Fruit fly (Drosophila melanogaster) whole organism, embryonic: ENCODE data around the gene CG7650.
A peak's percentile ranks its signal among the peaks of the same experiment; 100 is the strongest.

Experiments
- Bdp1 ChIP-seq: fragments of 200-800 bp; sonication (Bioruptor generic); optimal IDR thresholded peaks from 3 replicates; lab custom pipeline; 2016; ENCODE audit warnings: missing biosample characterization, missing genetic modification characterization
- CG10366 ChIP-seq: fragments of 200-800 bp; sonication (Bioruptor generic); IDR thresholded peaks from 2 replicates; pipeline ENCODE4 v1.3.6; 2022; ENCODE audit warnings: missing biosample characterization, missing genetic modification characterization
- CG11093 ChIP-seq: fragments of 200-800 bp; sonication (Bioruptor generic); IDR thresholded peaks from 3 replicates; pipeline ENCODE4 v1.3.6; 2022; ENCODE audit warnings: missing biosample characterization, missing genetic modification characterization
- CG11398 ChIP-seq: fragments of 200-800 bp; sonication (Bioruptor generic); optimal IDR thresholded peaks from 2 replicates; lab custom pipeline; 2016; ENCODE audit warnings: missing biosample characterization, missing genetic modification characterization
- CG12942 ChIP-seq: fragments of 200-800 bp; sonication (Bioruptor generic); optimal IDR thresholded peaks from 3 replicates; lab custom pipeline; 2016; ENCODE audit warnings: missing biosample characterization, missing genetic modification characterization
- CG14667 ChIP-seq: fragments of 200-800 bp; sonication (Bioruptor generic); IDR thresholded peaks from 2 replicates; pipeline ENCODE4 v1.3.6; 2022; ENCODE audit warnings: missing biosample characterization, missing genetic modification characterization
- CG15073 ChIP-seq: fragments of 200-800 bp; sonication (Bioruptor generic); optimal IDR thresholded peaks from 2 replicates; lab custom pipeline; 2016; ENCODE audit warnings: missing biosample characterization, missing genetic modification characterization
- CG30403 ChIP-seq: fragments of 200-800 bp; sonication (Bioruptor generic); optimal IDR thresholded peaks from 3 replicates; lab custom pipeline; 2016; ENCODE audit warnings: missing biosample characterization, missing genetic modification characterization
- CG31388 ChIP-seq: fragments of 200-800 bp; sonication (Bioruptor generic); optimal IDR thresholded peaks from 2 replicates; lab custom pipeline; 2016; ENCODE audit warnings: missing biosample characterization, missing genetic modification characterization
- CG5953 ChIP-seq: fragments of 200-800 bp; sonication (Bioruptor generic); IDR thresholded peaks from 2 replicates; pipeline ENCODE4 v1.3.6; 2022; ENCODE audit warnings: missing biosample characterization, missing genetic modification characterization
- CG6791 ChIP-seq: fragments of 200-800 bp; sonication (Bioruptor generic); IDR thresholded peaks from 3 replicates; pipeline ENCODE4 v1.3.6; 2022; ENCODE audit warnings: missing biosample characterization, missing genetic modification characterization; ENCODE audit not compliant: partially characterized antibody
- CG8359 ChIP-seq: fragments of 200-800 bp; sonication (Bioruptor generic); optimal IDR thresholded peaks from 2 replicates; lab custom pipeline; 2017; ENCODE audit warnings: missing biosample characterization, mild to moderate bottlenecking, missing genetic modification characterization, borderline replicate concordance
- CG8924 ChIP-seq: fragments of 200-800 bp; optimal IDR thresholded peaks from 3 replicates; lab custom pipeline; 2019; ENCODE audit warnings: missing biosample characterization, mild to moderate bottlenecking, missing genetic modification characterization, moderate library complexity
- CTCF ChIP-seq: fragments of 200-800 bp; sonication (Bioruptor generic); optimal IDR thresholded peaks from 2 replicates; lab custom pipeline; 2017; ENCODE audit warnings: missing biosample characterization, mild to moderate bottlenecking, missing genetic modification characterization, moderate library complexity
- Dbx ChIP-seq: fragments of 200-800 bp; sonication (Bioruptor generic); IDR thresholded peaks from 3 replicates; pipeline ENCODE4 v1.3.6; 2022; ENCODE audit warnings: missing biosample characterization, missing genetic modification characterization
- Dref ChIP-seq: fragments of 200-800 bp; sonication (Bioruptor generic); IDR thresholded peaks from 2 replicates; pipeline ENCODE4 v1.3.6; 2022; ENCODE audit warnings: missing biosample characterization, missing genetic modification characterization
- Eip74EF ChIP-seq, 2 experiments: fragments of 200-800 bp in 1 of 2; fragments of >200 bp in 1 of 2; sonication (Bioruptor generic) in 1 of 2; optimal IDR thresholded peaks; 2 replicates each; lab custom pipeline; 2017 to 2019; ENCODE audit warnings: missing biosample characterization in 2 of 2, missing genetic modification characterization in 2 of 2, mild to moderate bottlenecking in 1 of 2, moderate library complexity in 1 of 2
- HHEX ChIP-seq: fragments of 200-800 bp; sonication (Bioruptor generic); optimal IDR thresholded peaks from 3 replicates; lab custom pipeline; 2017; ENCODE audit warnings: missing biosample characterization, mild to moderate bottlenecking, missing genetic modification characterization, missing genetic modification reagents
- HLH3B ChIP-seq: fragments of 200-800 bp; sonication (Bioruptor generic); IDR thresholded peaks from 2 replicates; pipeline ENCODE4 v1.3.6; 2022; ENCODE audit warnings: missing biosample characterization, missing genetic modification characterization
- HLHmδ ChIP-seq: fragments of 200-800 bp; sonication (Bioruptor generic); optimal IDR thresholded peaks from 2 replicates; lab custom pipeline; 2018; ENCODE audit warnings: missing biosample characterization, mild to moderate bottlenecking, missing genetic modification characterization, moderate library complexity
- Hr78 ChIP-seq, 2 experiments: fragments of 200-800 bp in 1 of 2; fragments of >200 bp in 1 of 2; sonication (Bioruptor generic) in 1 of 2; optimal IDR thresholded peaks; 2 replicates each; lab custom pipeline; 2017 to 2019; ENCODE audit warnings: missing biosample characterization in 2 of 2, missing genetic modification characterization in 2 of 2, mild to moderate bottlenecking in 1 of 2, moderate library complexity in 1 of 2
- Mes4 ChIP-seq: fragments of 200-800 bp; sonication (Bioruptor generic); optimal IDR thresholded peaks from 2 replicates; lab custom pipeline; 2016; ENCODE audit warnings: missing biosample characterization, missing genetic modification characterization
- Sry-δ ChIP-seq: fragments of 200-800 bp; sonication (Bioruptor generic); optimal IDR thresholded peaks from 2 replicates; lab custom pipeline; 2016; ENCODE audit warnings: missing biosample characterization, missing genetic modification characterization
- Stat92E ChIP-seq, 3 experiments: fragments of >200 bp in 2 of 3; fragments of 200-800 bp in 1 of 3; sonication (Bioruptor generic) in 1 of 3; optimal IDR thresholded peaks; 2 replicates each; lab custom pipeline; 2017 to 2019; ENCODE audit warnings: missing biosample characterization in 3 of 3, missing genetic modification characterization in 3 of 3, mild to moderate bottlenecking in 1 of 3, moderate library complexity in 1 of 3
- amos ChIP-seq: fragments of 200-800 bp; sonication (Bioruptor generic); IDR thresholded peaks from 2 replicates; pipeline ENCODE4 v1.3.6; 2022; ENCODE audit warnings: missing biosample characterization, missing genetic modification characterization; ENCODE audit not compliant: partially characterized antibody
- ase ChIP-seq: fragments of 200-800 bp; sonication (Bioruptor generic); IDR thresholded peaks from 3 replicates; pipeline ENCODE4 v1.3.6; 2022; ENCODE audit warnings: missing biosample characterization, missing genetic modification characterization
- bigmax ChIP-seq: fragments of 200-800 bp; sonication (Bioruptor generic); optimal IDR thresholded peaks from 2 replicates; lab custom pipeline; 2018; ENCODE audit warnings: missing biosample characterization, mild to moderate bottlenecking, missing genetic modification characterization
- chn ChIP-seq: fragments of 200-800 bp; sonication (Bioruptor generic); optimal IDR thresholded peaks from 2 replicates; lab custom pipeline; 2016; ENCODE audit warnings: missing biosample characterization, missing genetic modification characterization
- disco-r ChIP-seq: fragments of 200-800 bp; sonication (Bioruptor generic); optimal IDR thresholded peaks from 2 replicates; lab custom pipeline; 2016; ENCODE audit warnings: missing biosample characterization, missing genetic modification characterization
- dpn ChIP-seq, 2 experiments: fragments of 200-800 bp; sonication (Bioruptor generic); optimal IDR thresholded peaks; 3 replicates each; lab custom pipeline; 2016; ENCODE audit warnings: missing biosample characterization in 2 of 2, missing genetic modification characterization in 2 of 2
- fd96Cb ChIP-seq: fragments of 200-800 bp; sonication (Bioruptor generic); optimal IDR thresholded peaks from 2 replicates; lab custom pipeline; 2018; ENCODE audit warnings: missing biosample characterization, mild to moderate bottlenecking, missing genetic modification characterization, moderate library complexity
- gcm ChIP-seq: fragments of 200-800 bp; sonication (Bioruptor generic); optimal IDR thresholded peaks from 2 replicates; lab custom pipeline; 2019; ENCODE audit warnings: missing biosample characterization, mild to moderate bottlenecking, missing genetic modification characterization, moderate library complexity
- gcm2 ChIP-seq: fragments of 200-800 bp; sonication (Bioruptor generic); optimal IDR thresholded peaks from 2 replicates; lab custom pipeline; 2016; ENCODE audit warnings: missing biosample characterization, missing genetic modification characterization
- grau ChIP-seq: fragments of 200-800 bp; optimal IDR thresholded peaks from 3 replicates; lab custom pipeline; 2019; ENCODE audit warnings: missing biosample characterization, mild to moderate bottlenecking, missing genetic modification characterization, moderate library complexity
- gsb-n ChIP-seq: fragments of 200-800 bp; sonication (Bioruptor generic); optimal IDR thresholded peaks from 3 replicates; lab custom pipeline; 2018; ENCODE audit warnings: missing biosample characterization, mild to moderate bottlenecking, missing genetic modification characterization
- h ChIP-seq: fragments of >200 bp; optimal IDR thresholded peaks from 2 replicates; lab custom pipeline; 2017
- mam ChIP-seq: fragments of 200-800 bp; sonication (Bioruptor generic); optimal IDR thresholded peaks from 3 replicates; lab custom pipeline; 2016; ENCODE audit warnings: missing biosample characterization, missing genetic modification characterization
- mld ChIP-seq: fragments of 200-800 bp; sonication (Bioruptor generic); IDR thresholded peaks from 3 replicates; pipeline ENCODE4 v1.3.6; 2022; ENCODE audit warnings: missing biosample characterization, missing genetic modification characterization; ENCODE audit not compliant: partially characterized antibody
- nerfin-2 ChIP-seq: fragments of 200-800 bp; sonication (Bioruptor generic); IDR thresholded peaks from 2 replicates; pipeline ENCODE4 v1.3.6; 2022; ENCODE audit warnings: missing biosample characterization, missing genetic modification characterization; ENCODE audit not compliant: partially characterized antibody
- odd ChIP-seq: fragments of 200-800 bp; sonication (Bioruptor generic); optimal IDR thresholded peaks from 2 replicates; lab custom pipeline; 2017; ENCODE audit warnings: missing biosample characterization, mild to moderate bottlenecking, missing genetic modification characterization
- phol ChIP-seq: fragments of 200-800 bp; sonication (Bioruptor generic); optimal IDR thresholded peaks from 3 replicates; lab custom pipeline; 2018; ENCODE audit warnings: missing biosample characterization, mild to moderate bottlenecking, missing genetic modification characterization, moderate library complexity
- psq ChIP-seq: fragments of 200-800 bp; sonication (Bioruptor generic); optimal IDR thresholded peaks from 2 replicates; lab custom pipeline; 2017; ENCODE audit warnings: missing biosample characterization, missing genetic modification characterization
- repo ChIP-seq: fragments of 200-800 bp; sonication (Bioruptor generic); optimal IDR thresholded peaks from 2 replicates; lab custom pipeline; 2016; ENCODE audit warnings: missing biosample characterization, missing genetic modification characterization
- sens ChIP-seq: fragments of 200-800 bp; sonication (Bioruptor generic); peaks from one replicate; lab custom pipeline; 2016; ENCODE audit warnings: missing biosample characterization, missing genetic modification characterization
- stwl ChIP-seq: fragments of 200-800 bp; sonication (Bioruptor generic); optimal IDR thresholded peaks from 3 replicates; lab custom pipeline; 2018; ENCODE audit warnings: missing biosample characterization, mild to moderate bottlenecking, missing genetic modification characterization, moderate library complexity
- trh ChIP-seq: fragments of 200-800 bp; sonication (Bioruptor generic); optimal IDR thresholded peaks from 2 replicates; lab custom pipeline; 2016; ENCODE audit warnings: missing biosample characterization, missing genetic modification characterization
- tup ChIP-seq: fragments of 200-800 bp; sonication (Bioruptor generic); optimal IDR thresholded peaks from 2 replicates; lab custom pipeline; 2016; ENCODE audit warnings: missing biosample characterization, mild to moderate bottlenecking, missing genetic modification characterization, moderate library complexity
- tx ChIP-seq: fragments of 200-800 bp; sonication (Bioruptor generic); optimal IDR thresholded peaks from 2 replicates; lab custom pipeline; 2016; ENCODE audit warnings: missing biosample characterization, missing genetic modification characterization
- vvl ChIP-seq: fragments of 200-800 bp; sonication (Bioruptor generic); IDR thresholded peaks from 2 replicates; pipeline ENCODE4 v1.3.6; 2022; ENCODE audit warnings: missing biosample characterization, missing genetic modification characterization

Gene CG7650

DNA sequence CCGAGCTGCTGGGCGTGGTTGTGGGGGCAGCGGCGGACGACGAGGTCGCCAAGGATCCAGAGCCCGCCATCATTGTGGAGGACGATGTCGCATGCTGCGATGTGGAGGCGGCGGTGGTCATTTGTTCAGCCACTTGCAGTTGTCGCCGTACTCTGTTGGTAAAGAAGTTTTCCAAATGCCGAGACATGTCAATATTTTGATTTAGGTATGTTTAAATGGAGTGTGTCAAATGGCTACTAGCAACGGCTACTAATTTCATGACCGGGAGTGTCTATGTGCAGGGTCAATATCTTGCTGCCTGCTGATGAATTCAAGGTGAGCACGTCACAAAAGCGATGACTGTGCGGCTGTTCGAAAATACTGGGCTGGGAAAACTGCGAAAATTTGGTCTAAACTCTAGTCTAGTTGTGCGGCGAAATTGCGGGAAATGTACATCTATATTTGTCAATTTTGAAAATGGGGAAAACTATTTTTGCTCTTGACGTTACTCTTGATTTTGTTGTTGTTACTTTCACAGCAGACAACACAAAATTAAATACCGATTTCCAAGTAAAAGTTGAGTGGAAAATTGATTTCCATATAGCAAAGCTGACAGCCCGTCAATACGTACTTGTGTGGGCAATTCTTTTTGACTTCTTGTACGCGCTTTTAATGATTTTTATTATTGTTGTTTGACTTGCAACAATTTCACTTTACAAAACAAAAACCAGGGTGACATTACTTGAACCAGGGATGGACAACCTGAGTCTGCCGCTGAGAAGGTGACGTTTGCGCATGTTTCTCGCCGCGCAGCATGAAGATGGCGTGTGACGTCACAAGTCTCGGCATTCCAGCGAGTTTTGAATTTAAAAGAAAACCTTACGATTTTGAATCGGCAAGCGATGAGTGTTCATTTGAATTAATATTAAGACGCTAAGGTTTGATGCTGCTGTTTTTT is 22.5 kb downstream of the CG7650 start, which contains the start of gene CG7656 (continued):
- TF ChIP-seq amos, result no peak; the same call in 1 of the 2 replicates
- TF ChIP-seq Hr78 (GFP tag; optimal IDR thresholded peaks at IDR 0.05; lab: Kevin White, UChicago), result peak in 1 of 2 experiments; percentile 30
- TF ChIP-seq gcm, result no peak
- TF ChIP-seq ase (GFP tag; lab: Robert Waterston, UW), result peak; percentile 28; the same call in 1 of the 3 replicates
- TF ChIP-seq bigmax (GFP tag; lab: Kevin White, UChicago), result no peak
- no peak for TF ChIP-seq CG6791
- TF ChIP-seq odd (GFP tag; lab: Kevin White, UChicago), result no peak
- peak; percentile 60 for TF ChIP-seq CG10366 (GFP tag; lab: Robert Waterston, UW)
- TF ChIP-seq disco-r (GFP tag; lab: Kevin White, UChicago), result no peak
- peak; percentile 55 for TF ChIP-seq CG8924 (tag; lab: Kevin White, UChicago)
- TF ChIP-seq nerfin-2 (GFP tag; lab: Robert Waterston, UW), result no peak
- TF ChIP-seq Bdp1, result peak; percentile 64
- TF ChIP-seq CG11398 (GFP tag; lab: Kevin White, UChicago), result peak; percentile 71
- TF ChIP-seq gsb-n, result peak; percentile 4
- TF ChIP-seq CG14667 (GFP tag; lab: Robert Waterston, UW), result peak; percentile 28; the same call in 1 of the 2 replicates
- TF ChIP-seq vvl, result peak; percentile 61
- no peak for TF ChIP-seq CG31388 (GFP tag; lab: Kevin White, UChicago)
- peak; percentile 53 for TF ChIP-seq tup (GFP tag; lab: Kevin White, UChicago)
- peak; percentile 95 for TF ChIP-seq sens (GFP tag; lab: Kevin White, UChicago)
- TF ChIP-seq CG30403 (GFP tag; lab: Kevin White, UChicago), result peak; percentile 75
- TF ChIP-seq stwl (tag; lab: Kevin White, UChicago), result peak; percentile 59
- peak; percentile 67 for TF ChIP-seq Mes4 (GFP tag; lab: Kevin White, UChicago)
- TF ChIP-seq CG8359, result no peak
- TF ChIP-seq Eip74EF (GFP tag; optimal IDR thresholded peaks at IDR 0.05; lab: Kevin White, UChicago), result no peak
- TF ChIP-seq dpn (GFP tag; optimal IDR thresholded peaks at IDR 0.05; lab: Kevin White, UChicago), result peak; percentile 68 to 78
- TF ChIP-seq CG11093 (GFP tag; lab: Robert Waterston, UW), result no peak
- TF ChIP-seq mam (GFP tag; lab: Kevin White, UChicago), result peak; percentile 89
- no peak for TF ChIP-seq h
- peak; percentile 73 for TF ChIP-seq CG12942
- TF ChIP-seq fd96Cb, result no peak
- no peak for TF ChIP-seq mld (GFP tag; lab: Robert Waterston, UW)
- peak; percentile 67 for TF ChIP-seq tx (GFP tag; lab: Kevin White, UChicago)
- TF ChIP-seq CTCF (GFP tag; lab: Kevin White, UChicago), result no peak
- peak; percentile 17 for TF ChIP-seq grau
- TF ChIP-seq gcm2, result peak; percentile 45
- TF ChIP-seq phol (tag; lab: Kevin White, UChicago), result peak; percentile 41
- TF ChIP-seq Dref, result no peak
- peak; percentile 63; the same call in 1 of the 2 replicates for TF ChIP-seq CG5953 (GFP tag; lab: Robert Waterston, UW)
- TF ChIP-seq Sry-δ, result peak; percentile 42
- no peak for TF ChIP-seq CG15073 (GFP tag; lab: Kevin White, UChicago)
- TF ChIP-seq psq (GFP tag; lab: Kevin White, UChicago), result no peak
- no peak for TF ChIP-seq Stat92E (GFP tag; optimal IDR thresholded peaks at IDR 0.05; lab: Kevin White, UChicago)
- TF ChIP-seq trh (GFP tag; lab: Kevin White, UChicago), result no peak
- TF ChIP-seq chn (GFP tag; lab: Kevin White, UChicago), result peak; percentile 83
- TF ChIP-seq repo (GFP tag; lab: Kevin White, UChicago), result peak; percentile 63
- peak; percentile 40 for TF ChIP-seq HLHmδ (GFP tag; lab: Kevin White, UChicago)
- TF ChIP-seq HHEX, result no peak
- TF ChIP-seq HLH3B (GFP tag; lab: Robert Waterston, UW), result no peak
- peak; percentile 64; the same call in 2 of the 3 replicates for TF ChIP-seq Dbx (GFP tag; lab: Robert Waterston, UW)
